Worm (Caenorhabditis elegans): Measurements from ENCODE around the gene F21D5.3.

The F21D5.3 gene

ce11 chrIV:8739294-8739693 is 8.7 kb downstream of the F21D5.3 start, which contains the start of gene F21D5.5:
Gene F21D5.5 (minus strand): TSS chrIV:8739394.
- TF ChIP-seq mdl-1 (tag; optimal IDR thresholded peaks at IDR 0.05) (no peak), nhr-237 (tag; optimal IDR thresholded peaks at IDR 0.05) (no peak), R02D3.7 (tag; optimal IDR thresholded peaks at IDR 0.05) (no peak), elt-2 (tag; optimal IDR thresholded peaks at IDR 0.05) (no peak), elt-3 (tag; optimal IDR thresholded peaks at IDR 0.05) (no peak), mml-1 (tag; optimal IDR thresholded peaks at IDR 0.05) (no peak), aly-2 (tag; optimal IDR thresholded peaks at IDR 0.05) (no peak), fkh-10 (GFP tag; optimal IDR thresholded peaks at IDR 0.05) (no peak), sea-2 (GFP tag; optimal IDR thresholded peaks at IDR 0.05) (no peak), snpc-4 (tag; optimal IDR thresholded peaks at IDR 0.05) (no peak), nhr-23 (tag; optimal IDR thresholded peaks at IDR 0.05) (no peak), ztf-11 (tag; optimal IDR thresholded peaks at IDR 0.05) (no peak), nhr-11 (tag; optimal IDR thresholded peaks at IDR 0.05) (no peak), ceh-82 (tag; optimal IDR thresholded peaks at IDR 0.05) (no peak)

ce11 chrIV:8739926-8740325 is 9.3 kb downstream of the F21D5.3 start, which contains the start of gene mrps-33:
Gene mrps-33 (minus strand): TSS chrIV:8740026.
- no peak for TF ChIP-seq daf-12 (tag; optimal IDR thresholded peaks at IDR 0.05)
- TF ChIP-seq hmg-11 (tag; optimal IDR thresholded peaks at IDR 0.05), result no peak
- no peak for TF ChIP-seq ceh-28 (tag; optimal IDR thresholded peaks at IDR 0.05)
- TF ChIP-seq ama-1 (optimal IDR thresholded peaks at IDR 0.05), result no peak
- TF ChIP-seq egl-27 (tag; optimal IDR thresholded peaks at IDR 0.05), result no peak
- no peak for TF ChIP-seq unc-62 (GFP tag; optimal IDR thresholded peaks at IDR 0.05)
- no peak for TF ChIP-seq ztf-4 (tag; optimal IDR thresholded peaks at IDR 0.05)
- no peak for TF ChIP-seq lin-39 (tag; optimal IDR thresholded peaks at IDR 0.05)
- TF ChIP-seq eor-1 (tag; optimal IDR thresholded peaks at IDR 0.05), result no peak
- no peak for TF ChIP-seq sea-2 (GFP tag; optimal IDR thresholded peaks at IDR 0.05)
- no peak for TF ChIP-seq nhr-28 (tag; optimal IDR thresholded peaks at IDR 0.05)
- TF ChIP-seq skn-1 (tag; optimal IDR thresholded peaks at IDR 0.05), result no peak
- TF ChIP-seq nhr-23 (tag; optimal IDR thresholded peaks at IDR 0.05), result no peak
- no peak for TF ChIP-seq lsy-12 (tag; optimal IDR thresholded peaks at IDR 0.05)

DNA sequence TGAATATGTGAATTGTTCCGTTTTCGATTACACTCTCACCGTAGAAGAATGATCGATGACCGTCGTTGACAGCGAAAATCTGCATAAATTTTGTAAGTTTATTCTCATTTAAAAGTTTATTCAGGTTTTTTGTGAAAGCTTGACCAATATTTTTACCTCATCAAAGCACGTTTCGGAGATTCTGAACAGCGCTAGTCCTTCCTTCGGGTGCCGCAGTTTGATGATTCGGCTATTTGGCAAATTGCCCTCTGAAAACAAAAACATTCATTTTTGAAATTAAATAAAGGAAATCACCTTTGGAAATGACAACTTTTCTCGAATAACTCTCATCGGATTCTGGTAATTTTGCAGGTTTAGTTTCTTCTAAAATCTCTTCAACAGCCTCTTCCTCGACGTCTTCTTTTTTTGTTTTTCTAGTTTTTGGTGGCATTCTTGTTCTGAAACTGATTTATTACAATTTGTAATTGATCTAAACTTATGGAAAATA is 10.4 kb downstream of the F21D5.3 start, which contains the start of gene F21D5.6:
TSS of gene F21D5.6 (minus strand) at position 437 of the 487 bp plus-strand sequence.
- TF ChIP-seq nhr-43 (tag; optimal IDR thresholded peaks at IDR 0.05; ENCODE audit: poor library complexity, severe bottlenecking) (peak; percentile 25), zag-1 (tag; optimal IDR thresholded peaks at IDR 0.05) (no peak), ama-1 (optimal IDR thresholded peaks at IDR 0.05) (peak; percentile 0)

DNA sequence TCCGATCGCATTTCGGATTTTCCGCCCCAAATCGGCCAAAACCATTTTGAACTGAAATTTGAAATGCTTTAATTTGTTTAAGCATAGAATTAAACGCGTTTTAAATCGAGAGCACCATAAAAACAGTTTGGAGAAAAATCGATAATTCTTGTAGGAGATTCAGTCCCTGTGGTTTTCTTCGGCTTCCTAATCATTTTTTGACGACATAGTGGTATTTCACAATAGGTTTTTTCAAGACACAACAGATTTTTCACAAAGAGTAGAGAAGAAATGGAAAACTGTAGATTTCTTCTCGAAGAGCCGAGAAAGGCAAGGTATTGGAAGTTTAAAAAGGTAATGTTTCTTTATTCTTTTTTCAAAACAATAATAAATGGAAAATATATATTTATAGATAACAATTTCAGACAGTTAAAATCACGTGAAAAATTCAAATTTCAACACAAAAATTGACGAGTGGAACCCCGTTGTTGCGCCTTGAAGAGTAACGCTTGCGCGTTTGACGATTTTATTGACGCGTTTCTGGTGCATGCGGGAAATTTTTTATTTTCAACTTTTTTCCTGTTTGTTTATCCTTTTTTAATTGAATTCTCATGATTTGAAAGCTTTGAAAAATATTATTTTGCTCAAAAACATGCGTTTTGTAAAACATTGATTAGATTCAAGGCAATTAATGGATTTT is 13.2 kb downstream of the F21D5.3 start, which contains the start of gene F21D5.7:
TSS of gene F21D5.7 (minus strand) at position 51 of the 679 bp plus-strand sequence.
- no peak for TF ChIP-seq nhr-12 (tag; optimal IDR thresholded peaks at IDR 0.05)
- peak; percentile 9 for TF ChIP-seq egl-27 (tag; optimal IDR thresholded peaks at IDR 0.05)
- TF ChIP-seq aly-2 (tag; optimal IDR thresholded peaks at IDR 0.05), result no peak
- TF ChIP-seq lin-15B (tag; optimal IDR thresholded peaks at IDR 0.05), result peak; percentile 74
- TF ChIP-seq ceh-16 (tag; optimal IDR thresholded peaks at IDR 0.05), result no peak
- TF ChIP-seq ZK546.5 (tag; optimal IDR thresholded peaks at IDR 0.05), result no peak
- no peak for TF ChIP-seq unc-62 (GFP tag; optimal IDR thresholded peaks at IDR 0.05)
- TF ChIP-seq ztf-4 (tag; optimal IDR thresholded peaks at IDR 0.05), result no peak
- peak; percentile 49 for TF ChIP-seq egl-5 (tag; optimal IDR thresholded peaks at IDR 0.05)
- no peak for TF ChIP-seq ama-1 (optimal IDR thresholded peaks at IDR 0.05)
- TF ChIP-seq jun-1 (tag; optimal IDR thresholded peaks at IDR 0.05), result peak; percentile 32
- TF ChIP-seq ceh-28 (tag; optimal IDR thresholded peaks at IDR 0.05), result peak; percentile 2
- no peak for TF ChIP-seq nhr-77 (tag; optimal IDR thresholded peaks at IDR 0.05)
- no peak for TF ChIP-seq nhr-28 (tag; optimal IDR thresholded peaks at IDR 0.05)
- no peak for TF ChIP-seq fos-1 (tag; optimal IDR thresholded peaks at IDR 0.05)
- TF ChIP-seq fkh-10 (GFP tag; optimal IDR thresholded peaks at IDR 0.05), result no peak
- TF ChIP-seq skn-1 (tag; optimal IDR thresholded peaks at IDR 0.05), result peak; percentile 10
- TF ChIP-seq elt-1 (tag; optimal IDR thresholded peaks at IDR 0.05), result no peak
- no peak for TF ChIP-seq ceh-82 (tag; optimal IDR thresholded peaks at IDR 0.05)
- no peak for TF ChIP-seq mml-1 (tag; optimal IDR thresholded peaks at IDR 0.05)
- peak; percentile 56 for TF ChIP-seq lsy-12 (tag; optimal IDR thresholded peaks at IDR 0.05)
- no peak for TF ChIP-seq tbx-2 (tag; optimal IDR thresholded peaks at IDR 0.05)
- peak; percentile 90 for TF ChIP-seq pha-4 (tag; optimal IDR thresholded peaks at IDR 0.05)
- peak; percentile 45 for TF ChIP-seq nhr-43 (tag; optimal IDR thresholded peaks at IDR 0.05; ENCODE audit: poor library complexity, severe bottlenecking)
- TF ChIP-seq snpc-4 (tag; optimal IDR thresholded peaks at IDR 0.05), result peak; percentile 77
- TF ChIP-seq nhr-237 (tag; optimal IDR thresholded peaks at IDR 0.05), result no peak
- no peak for TF ChIP-seq nhr-76 (tag; optimal IDR thresholded peaks at IDR 0.05)
- TF ChIP-seq pqm-1 (tag; optimal IDR thresholded peaks at IDR 0.05), result peak; percentile 59
- TF ChIP-seq sea-2 (GFP tag; optimal IDR thresholded peaks at IDR 0.05), result no peak
- TF ChIP-seq ztf-11 (tag; optimal IDR thresholded peaks at IDR 0.05), result no peak
- no peak for TF ChIP-seq mdl-1 (tag; optimal IDR thresholded peaks at IDR 0.05)
- TF ChIP-seq nhr-67 (tag; optimal IDR thresholded peaks at IDR 0.05), result no peak
- peak; percentile 34 for TF ChIP-seq lin-39 (tag; optimal IDR thresholded peaks at IDR 0.05)
- no peak for TF ChIP-seq eor-1 (tag; optimal IDR thresholded peaks at IDR 0.05)
- peak; percentile 23 for TF ChIP-seq R02D3.7 (tag; optimal IDR thresholded peaks at IDR 0.05)
- TF ChIP-seq elt-2 (tag; optimal IDR thresholded peaks at IDR 0.05), result peak; percentile 73
- TF ChIP-seq elt-3 (tag; optimal IDR thresholded peaks at IDR 0.05), result no peak
- no peak for TF ChIP-seq nhr-11 (tag; optimal IDR thresholded peaks at IDR 0.05)
- no peak for TF ChIP-seq zag-1 (tag; optimal IDR thresholded peaks at IDR 0.05)

Measured in whole organism, L3 larva.